Worm (Caenorhabditis elegans): ENCODE results near the gene acly-1.

Gene acly-1

ce11 chrX:1451240-1451639 is 28.1 kb upstream of the acly-1 start:
- TF ChIP-seq ztf-29 (GFP tag; IDR thresholded peaks at IDR 0.05), result no peak
- no peak for TF ChIP-seq flt-1 (GFP tag; IDR thresholded peaks at IDR 0.05)
- no peak for TF ChIP-seq T22C8.4 (GFP tag; IDR thresholded peaks at IDR 0.05)
- 0 out of 2 replicates have a peak, but pooled peaks have one; percentile 23 for TF ChIP-seq tab-1 (GFP tag; IDR thresholded peaks at IDR 0.05)
- no peak for TF ChIP-seq ztf-23 (GFP tag; IDR thresholded peaks at IDR 0.05)

ce11 chrX:1451816-1452602 is 27.3 kb upstream of the acly-1 start:
- TF ChIP-seq klf-2 (GFP tag; conservative IDR thresholded peaks at IDR 0.05) (no peak), tab-1 (GFP tag; IDR thresholded peaks at IDR 0.05) (no peak), ztf-29 (GFP tag; IDR thresholded peaks at IDR 0.05) (no peak), med-1 (GFP tag; optimal IDR thresholded peaks at IDR 0.05; ENCODE audit: insufficient read depth) (no peak), T22C8.4 (GFP tag; IDR thresholded peaks at IDR 0.05) (no peak), ref-1 (GFP tag; conservative IDR thresholded peaks at IDR 0.05) (no peak), cog-1 (tag; optimal IDR thresholded peaks at IDR 0.05) (no peak), ztf-23 (GFP tag; IDR thresholded peaks at IDR 0.05) (no peak), flt-1 (GFP tag; IDR thresholded peaks at IDR 0.05) (no peak)

DNA sequence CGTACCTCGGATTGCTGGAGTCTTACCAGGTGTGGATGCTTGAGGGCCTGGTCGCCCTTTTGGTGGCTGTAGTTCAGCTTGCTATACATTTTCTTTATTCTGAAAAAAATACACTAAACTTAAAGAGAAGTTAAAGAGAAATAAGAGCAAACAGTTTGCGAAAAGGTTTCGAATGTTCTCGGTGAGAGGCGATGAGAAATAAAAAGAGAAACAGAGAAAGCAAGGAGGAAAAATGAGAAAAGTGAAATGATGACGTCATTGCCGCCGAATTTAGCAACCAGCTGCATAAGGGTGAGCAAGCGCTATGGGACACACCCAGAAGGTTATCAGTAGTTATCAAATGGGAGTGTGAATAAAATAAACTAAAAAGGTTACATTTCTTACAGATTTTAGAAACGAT is 25.6 kb upstream of the acly-1 start, which contains the start of gene cebp-1:
TSS of gene cebp-1 (minus strand) at position 99 of the 400 bp plus-strand sequence.
- no peak for TF ChIP-seq cog-1 (tag; optimal IDR thresholded peaks at IDR 0.05)
- TF ChIP-seq ref-1 (GFP tag; conservative IDR thresholded peaks at IDR 0.05), result no peak
- TF ChIP-seq tab-1 (GFP tag; IDR thresholded peaks at IDR 0.05), result no peak
- TF ChIP-seq ztf-29 (GFP tag; IDR thresholded peaks at IDR 0.05), result no peak
- TF ChIP-seq klf-2 (GFP tag; conservative IDR thresholded peaks at IDR 0.05), result no peak
- TF ChIP-seq flt-1 (GFP tag; IDR thresholded peaks at IDR 0.05), result no peak
- no peak for TF ChIP-seq T22C8.4 (GFP tag; IDR thresholded peaks at IDR 0.05)
- no peak for TF ChIP-seq med-1 (GFP tag; optimal IDR thresholded peaks at IDR 0.05; ENCODE audit: insufficient read depth)
- no peak for TF ChIP-seq ztf-23 (GFP tag; IDR thresholded peaks at IDR 0.05)

ce11 chrX:1454385-1454784 is 25.0 kb upstream of the acly-1 start:
- TF ChIP-seq flt-1 (GFP tag; IDR thresholded peaks at IDR 0.05) (peak; percentile 45), ztf-23 (GFP tag; IDR thresholded peaks at IDR 0.05) (peak; percentile 64; the same call in 1 of the 2 replicates), klf-2 (GFP tag; conservative IDR thresholded peaks at IDR 0.05) (no peak), cog-1 (tag; optimal IDR thresholded peaks at IDR 0.05) (peak; percentile 90), ztf-29 (GFP tag; IDR thresholded peaks at IDR 0.05) (no peak), T22C8.4 (GFP tag; IDR thresholded peaks at IDR 0.05) (0 out of 2 replicates have a peak, but pooled peaks have one; percentile 10), tab-1 (GFP tag; IDR thresholded peaks at IDR 0.05) (no peak), med-1 (GFP tag; optimal IDR thresholded peaks at IDR 0.05; ENCODE audit: insufficient read depth) (no peak), ref-1 (GFP tag; conservative IDR thresholded peaks at IDR 0.05) (no peak)

- TF ChIP-seq med-1 (GFP tag; optimal IDR thresholded peaks at IDR 0.05; ENCODE audit: insufficient read depth) (no peak), ref-1 (GFP tag; conservative IDR thresholded peaks at IDR 0.05) (no peak), ztf-29 (GFP tag; IDR thresholded peaks at IDR 0.05) (no peak), flt-1 (GFP tag; IDR thresholded peaks at IDR 0.05) (no peak), tab-1 (GFP tag; IDR thresholded peaks at IDR 0.05) (no peak), klf-2 (GFP tag; conservative IDR thresholded peaks at IDR 0.05) (no peak), cog-1 (tag; optimal IDR thresholded peaks at IDR 0.05) (no peak), ztf-23 (GFP tag; IDR thresholded peaks at IDR 0.05) (no peak), T22C8.4 (GFP tag; IDR thresholded peaks at IDR 0.05) (no peak)
Observed at ce11 chrX:1456350-1457080, 22.8 kb upstream of the acly-1 start.

ce11 chrX:1458793-1459192 is 20.5 kb upstream of the acly-1 start, which contains the start of gene D1005.2:
TSS of gene D1005.2 (plus strand) at chrX:1459022.
- TF ChIP-seq ztf-29 (GFP tag; IDR thresholded peaks at IDR 0.05) (no peak), ztf-23 (GFP tag; IDR thresholded peaks at IDR 0.05) (no peak), klf-2 (GFP tag; conservative IDR thresholded peaks at IDR 0.05) (no peak), med-1 (GFP tag; optimal IDR thresholded peaks at IDR 0.05; ENCODE audit: insufficient read depth) (no peak), flt-1 (GFP tag; IDR thresholded peaks at IDR 0.05) (no peak), cog-1 (tag; optimal IDR thresholded peaks at IDR 0.05) (no peak), T22C8.4 (GFP tag; IDR thresholded peaks at IDR 0.05) (no peak), tab-1 (GFP tag; IDR thresholded peaks at IDR 0.05) (no peak), ref-1 (GFP tag; conservative IDR thresholded peaks at IDR 0.05) (no peak)

DNA sequence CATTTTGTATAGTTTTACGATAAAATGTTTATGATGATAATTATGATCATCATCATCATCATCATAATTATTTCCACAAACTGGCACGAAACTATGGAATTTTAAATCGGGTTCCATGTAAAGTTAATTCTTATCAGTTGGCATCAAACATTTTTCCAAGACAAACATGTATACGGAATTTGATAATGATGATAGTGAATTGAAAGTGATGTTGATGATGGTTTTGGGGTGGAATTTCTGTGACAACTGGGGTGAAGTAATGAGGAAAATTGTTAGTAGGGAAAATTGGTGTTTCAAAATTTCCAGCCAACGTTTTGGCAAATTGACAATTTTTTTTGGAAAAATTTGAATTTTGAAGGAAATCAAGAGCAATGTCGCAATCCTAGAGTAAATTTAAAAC is 19.6 kb upstream of the acly-1 start:
- TF ChIP-seq ztf-23 (GFP tag; IDR thresholded peaks at IDR 0.05), result no peak
- TF ChIP-seq tab-1 (GFP tag; IDR thresholded peaks at IDR 0.05), result no peak
- no peak for TF ChIP-seq cog-1 (tag; optimal IDR thresholded peaks at IDR 0.05)
- TF ChIP-seq flt-1 (GFP tag; IDR thresholded peaks at IDR 0.05), result no peak
- no peak for TF ChIP-seq ref-1 (GFP tag; conservative IDR thresholded peaks at IDR 0.05)
- TF ChIP-seq T22C8.4 (GFP tag; IDR thresholded peaks at IDR 0.05), result no peak
- TF ChIP-seq ztf-29 (GFP tag; IDR thresholded peaks at IDR 0.05), result no peak
- no peak for TF ChIP-seq klf-2 (GFP tag; conservative IDR thresholded peaks at IDR 0.05)
- no peak for TF ChIP-seq med-1 (GFP tag; optimal IDR thresholded peaks at IDR 0.05; ENCODE audit: insufficient read depth)

ce11 chrX:1464699-1465098 is 14.6 kb upstream of the acly-1 start, which contains the start of gene D1005.6:
TSS of gene D1005.6 (minus strand) at chrX:1464799.
- no peak for TF ChIP-seq med-1 (GFP tag; optimal IDR thresholded peaks at IDR 0.05; ENCODE audit: insufficient read depth)
- no peak for TF ChIP-seq ref-1 (GFP tag; conservative IDR thresholded peaks at IDR 0.05)
- TF ChIP-seq flt-1 (GFP tag; IDR thresholded peaks at IDR 0.05), result no peak
- TF ChIP-seq ztf-29 (GFP tag; IDR thresholded peaks at IDR 0.05), result no peak
- no peak for TF ChIP-seq ztf-23 (GFP tag; IDR thresholded peaks at IDR 0.05)

DNA sequence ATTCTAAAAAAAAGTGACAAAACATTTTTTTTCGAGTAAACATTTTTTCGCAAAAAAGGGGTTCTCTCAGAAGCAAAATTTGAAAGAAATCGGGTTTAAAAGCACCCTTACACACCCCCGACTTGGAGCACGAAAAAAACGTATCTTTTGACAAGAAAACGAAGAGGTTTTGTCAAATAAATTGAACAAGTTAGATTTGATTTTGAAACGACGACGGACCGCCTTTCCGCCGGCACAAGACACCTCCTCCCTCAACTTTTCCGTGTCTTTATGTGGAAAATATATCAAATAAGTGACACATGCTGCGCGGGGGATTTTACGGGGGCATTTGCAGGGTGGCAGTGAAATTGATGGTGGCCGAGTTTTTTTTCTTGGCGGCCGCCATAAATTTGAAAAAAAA is 11.3 kb upstream of the acly-1 start:
- TF ChIP-seq klf-2 (GFP tag; conservative IDR thresholded peaks at IDR 0.05), result no peak
- no peak for TF ChIP-seq ztf-23 (GFP tag; IDR thresholded peaks at IDR 0.05)
- no peak for TF ChIP-seq cog-1 (tag; optimal IDR thresholded peaks at IDR 0.05)
